Worm (Caenorhabditis elegans) whole organism, L4 larva: ENCODE results near the gene F46C5.1.

Source experiments
- F26F4.8 ChIP-seq: fragments of 200-800 bp; sonication (Bioruptor generic); conservative IDR thresholded peaks from 2 replicates; pipeline ENCODE4 v1.3.6; 2022; ENCODE audit warnings: missing genetic modification characterization, missing compliant biosample characterization
- F49E8.2 ChIP-seq: sonication (generic microtip); optimal IDR thresholded peaks from 2 replicates; lab custom pipeline; 2016; ENCODE audit warnings: missing compliant biosample characterization, mild to moderate bottlenecking, missing genetic modification characterization, borderline replicate concordance
- R02D3.7 ChIP-seq: fragments of 150-350 bp; sonication (generic microtip); optimal IDR thresholded peaks from 3 replicates; lab custom pipeline; 2014; ENCODE audit warnings: missing biosample characterization, missing genetic modification characterization
- T26A8.4 ChIP-seq: fragments of 200-800 bp; sonication (Bioruptor generic); IDR thresholded peaks from 2 replicates; pipeline ENCODE4 v1.3.6; 2022; ENCODE audit warnings: missing genetic modification characterization, missing compliant biosample characterization
- Y105C5A.15 ChIP-seq: fragments of 200-800 bp; sonication (Bioruptor generic); IDR thresholded peaks from 2 replicates; pipeline ENCODE4 v1.3.6; 2022; ENCODE audit warnings: missing genetic modification characterization, missing compliant biosample characterization
- Y5F2A.4 ChIP-seq: fragments of 200-800 bp; sonication (Bioruptor generic); optimal IDR thresholded peaks from 2 replicates; lab custom pipeline; 2018; ENCODE audit warnings: mild to moderate bottlenecking, missing genetic modification characterization, missing compliant biosample characterization
- Y75B8A.6 ChIP-seq: fragments of 200-800 bp; sonication (Bioruptor generic); IDR thresholded peaks from 2 replicates; pipeline ENCODE4 v1.3.6; 2022; ENCODE audit warnings: missing genetic modification reagents, missing genetic modification characterization, missing compliant biosample characterization
- ZK546.5 ChIP-seq, 2 experiments: sonication (generic microtip); optimal IDR thresholded peaks; 2 replicates each; lab custom pipeline; 2017; ENCODE audit warnings: missing biosample characterization in 2 of 2, missing genetic modification characterization in 2 of 2
- arid-1 ChIP-seq: fragments of 200-800 bp; sonication (Bioruptor generic); conservative IDR thresholded peaks from 2 replicates; pipeline ENCODE4 v1.3.6; 2022; ENCODE audit warnings: missing genetic modification reagents, missing genetic modification characterization, missing compliant biosample characterization
- attf-4 ChIP-seq: sonication (generic microtip); optimal IDR thresholded peaks from 3 replicates; lab custom pipeline; 2017; ENCODE audit warnings: missing biosample characterization, missing genetic modification characterization
- ceh-20 ChIP-seq: fragments of 200-800 bp; sonication (Bioruptor generic); IDR thresholded peaks from 2 replicates; pipeline ENCODE4 v1.3.6; 2022; ENCODE audit warnings: missing genetic modification reagents, missing genetic modification characterization, missing compliant biosample characterization
- ceh-28 ChIP-seq: fragments of 150-350 bp; optimal IDR thresholded peaks from 2 replicates; lab custom pipeline; 2014; ENCODE audit warnings: missing biosample characterization, missing genetic modification reagents, missing genetic modification characterization
- ceh-32 ChIP-seq: sonication (generic microtip); optimal IDR thresholded peaks from 2 replicates; lab custom pipeline; 2016; ENCODE audit warnings: mild to moderate bottlenecking, missing genetic modification characterization, missing compliant biosample characterization; ENCODE audit not compliant: poor library complexity
- ceh-62 ChIP-seq: sonication (generic microtip); optimal IDR thresholded peaks from 2 replicates; lab custom pipeline; 2017; ENCODE audit warnings: missing biosample characterization, missing genetic modification characterization
- cey-2 ChIP-seq: sonication (generic microtip); optimal IDR thresholded peaks from 3 replicates; lab custom pipeline; 2017; ENCODE audit warnings: missing genetic modification characterization, mild to moderate bottlenecking, missing compliant biosample characterization, antibody characterized with exemption, borderline replicate concordance; ENCODE audit not compliant: insufficient read depth
- ctbp-1 ChIP-seq: fragments of 200-800 bp; sonication (Bioruptor generic); IDR thresholded peaks from 2 replicates; pipeline ENCODE4 v1.3.6; 2022; ENCODE audit warnings: missing genetic modification reagents, missing genetic modification characterization, missing compliant biosample characterization
- daf-19 ChIP-seq: fragments of 200-800 bp; sonication (Bioruptor generic); conservative IDR thresholded peaks from 2 replicates; pipeline ENCODE4 v1.3.6; 2022; ENCODE audit warnings: missing genetic modification characterization, missing compliant biosample characterization
- daf-8 ChIP-seq: fragments of 200-800 bp; sonication (Bioruptor generic); IDR thresholded peaks from 2 replicates; pipeline ENCODE4 v1.3.6; 2022; ENCODE audit warnings: missing genetic modification characterization, missing compliant biosample characterization
- dmd-9 ChIP-seq: fragments of 200-800 bp; sonication (Bioruptor generic); IDR thresholded peaks from 2 replicates; pipeline ENCODE4 v1.3.6; 2022; ENCODE audit warnings: missing genetic modification reagents, missing genetic modification characterization, missing compliant biosample characterization
- dve-1 ChIP-seq: sonication (generic microtip); optimal IDR thresholded peaks from 2 replicates; lab custom pipeline; 2017; ENCODE audit warnings: antibody characterized with exemption, mild to moderate bottlenecking, missing genetic modification characterization, missing compliant biosample characterization; ENCODE audit not compliant: insufficient read depth
- egl-27 ChIP-seq: sonication (generic microtip); optimal IDR thresholded peaks from 3 replicates; lab custom pipeline; 2017; ENCODE audit warnings: missing biosample characterization, missing genetic modification reagents, missing genetic modification characterization
- fkh-10 ChIP-seq: fragments of 150-350 bp; optimal IDR thresholded peaks from 2 replicates; lab custom pipeline; 2014; ENCODE audit warnings: missing biosample characterization, missing genetic modification reagents, missing genetic modification characterization
- gei-8 ChIP-seq: fragments of 200-800 bp; sonication (Bioruptor generic); optimal IDR thresholded peaks from 2 replicates; lab custom pipeline; 2018; ENCODE audit warnings: mild to moderate bottlenecking, missing genetic modification characterization, missing compliant biosample characterization
- hlh-11 ChIP-seq: fragments of 200-800 bp; sonication (Bioruptor generic); optimal IDR thresholded peaks from 2 replicates; lab custom pipeline; 2018; ENCODE audit warnings: mild to moderate bottlenecking, missing genetic modification characterization, missing compliant biosample characterization
- lin-13 ChIP-seq: fragments of 150-350 bp; optimal IDR thresholded peaks from 2 replicates; lab custom pipeline; 2014; ENCODE audit warnings: missing biosample characterization, missing genetic modification reagents, missing genetic modification characterization
- lin-39 ChIP-seq: fragments of 150-350 bp; optimal IDR thresholded peaks from 2 replicates; lab custom pipeline; 2014; ENCODE audit warnings: missing biosample characterization, missing genetic modification reagents, missing genetic modification characterization
- lsy-2 ChIP-seq, 2 experiments: fragments of 150-350 bp in 1 of 2; sonication (generic microtip) in 1 of 2; optimal IDR thresholded peaks; 2 replicates each; lab custom pipeline; 2014 to 2017; ENCODE audit warnings: missing biosample characterization in 2 of 2, missing genetic modification characterization in 2 of 2
- madf-9 ChIP-seq: fragments of 200-800 bp; sonication (Bioruptor generic); conservative IDR thresholded peaks from 2 replicates; pipeline ENCODE4 v1.3.6; 2022; ENCODE audit warnings: missing genetic modification reagents, missing genetic modification characterization, missing compliant biosample characterization
- mdt-29 ChIP-seq: fragments of 200-800 bp; sonication (Bioruptor generic); IDR thresholded peaks from 2 replicates; pipeline ENCODE4 v1.3.6; 2022; ENCODE audit warnings: missing genetic modification reagents, missing genetic modification characterization, missing compliant biosample characterization
- mxl-3 ChIP-seq: fragments of 200-800 bp; sonication (Bioruptor generic); optimal IDR thresholded peaks from 2 replicates; lab custom pipeline; 2018; ENCODE audit warnings: mild to moderate bottlenecking, missing genetic modification characterization, missing compliant biosample characterization
- nhr-10 ChIP-seq: fragments of 150-350 bp; optimal IDR thresholded peaks from 2 replicates; lab custom pipeline; 2014; ENCODE audit warnings: missing biosample characterization, missing genetic modification characterization
- nhr-102 ChIP-seq: sonication (generic microtip); optimal IDR thresholded peaks from 2 replicates; lab custom pipeline; 2016; ENCODE audit warnings: mild to moderate bottlenecking, missing genetic modification characterization, moderate library complexity, missing compliant biosample characterization
- nhr-25 ChIP-seq: sonication (generic microtip); optimal IDR thresholded peaks from 2 replicates; lab custom pipeline; 2017; ENCODE audit warnings: missing genetic modification characterization, mild to moderate bottlenecking, missing compliant biosample characterization, antibody characterized with exemption, moderate library complexity, borderline replicate concordance; ENCODE audit not compliant: insufficient read depth
- nhr-28 ChIP-seq: fragments of 150-350 bp; optimal IDR thresholded peaks from 2 replicates; lab custom pipeline; 2014; ENCODE audit warnings: missing biosample characterization, missing genetic modification characterization
- nhr-41 ChIP-seq: fragments of 200-800 bp; sonication (Bioruptor generic); IDR thresholded peaks from 2 replicates; pipeline ENCODE4 v1.3.6; 2022; ENCODE audit warnings: missing genetic modification reagents, missing genetic modification characterization, missing compliant biosample characterization
- nhr-48 ChIP-seq: sonication (generic microtip); optimal IDR thresholded peaks from 2 replicates; lab custom pipeline; 2016; ENCODE audit warnings: mild to moderate bottlenecking, missing genetic modification characterization, missing compliant biosample characterization
- nhr-77 ChIP-seq: fragments of 150-350 bp; optimal IDR thresholded peaks from 2 replicates; lab custom pipeline; 2014; ENCODE audit warnings: missing biosample characterization, missing genetic modification characterization
- pha-4 ChIP-seq, 2 experiments: fragments of 150-350 bp in 1 of 2; fragments of 200-800 bp in 1 of 2; sonication (Bioruptor generic) in 1 of 2; IDR thresholded peaks in 1 of 2; optimal IDR thresholded peaks in 1 of 2; 2 replicates each; pipeline versions ENCODE4 v1.3.6 to Lab custom; 2014 to 2022; ENCODE audit warnings: missing genetic modification characterization in 2 of 2, missing genetic modification reagents in 2 of 2, missing biosample characterization in 1 of 2, missing compliant biosample characterization in 1 of 2
- php-3 ChIP-seq: fragments of 200-800 bp; sonication (Bioruptor generic); IDR thresholded peaks from 2 replicates; pipeline ENCODE4 v1.3.6; 2022; ENCODE audit warnings: missing genetic modification reagents, missing genetic modification characterization, missing compliant biosample characterization
- pqm-1 ChIP-seq: sonication (generic microtip); optimal IDR thresholded peaks from 2 replicates; lab custom pipeline; 2017; ENCODE audit warnings: missing biosample characterization, missing genetic modification characterization
- set-16 ChIP-seq: fragments of 200-800 bp; sonication (Bioruptor generic); IDR thresholded peaks from 2 replicates; pipeline ENCODE4 v1.3.6; 2022; ENCODE audit warnings: missing genetic modification reagents, missing genetic modification characterization, missing compliant biosample characterization
- spr-1 ChIP-seq: sonication (generic microtip); optimal IDR thresholded peaks from 2 replicates; lab custom pipeline; 2016; ENCODE audit warnings: mild to moderate bottlenecking, missing genetic modification characterization, missing compliant biosample characterization
- spr-3 ChIP-seq: fragments of 200-800 bp; sonication (Bioruptor generic); optimal IDR thresholded peaks from 2 replicates; lab custom pipeline; 2018; ENCODE audit warnings: mild to moderate bottlenecking, missing genetic modification characterization, missing compliant biosample characterization
- zip-11 ChIP-seq: fragments of 200-800 bp; sonication (Bioruptor generic); IDR thresholded peaks from 2 replicates; pipeline ENCODE4 v1.3.6; 2022; ENCODE audit warnings: missing genetic modification characterization, missing compliant biosample characterization
- zip-2 ChIP-seq: fragments of 150-350 bp; optimal IDR thresholded peaks from 2 replicates; lab custom pipeline; 2014; ENCODE audit warnings: missing biosample characterization, missing genetic modification characterization

The F46C5.1 gene

ce11 chrII:8789828-8790558 lies 31.0 kb downstream of the F46C5.1 start, which contains the start of gene F07H5.13 (continued):
- TF ChIP-seq mxl-3 (no peak), pqm-1 (tag; lab: Kevin White, UChicago) (no peak), nhr-102 (tag; lab: Kevin White, UChicago) (peak; percentile 71), dve-1 (peak; percentile 76), ZK546.5 (tag; optimal IDR thresholded peaks at IDR 0.05; lab: Kevin White, UChicago) (no peak), mdt-29 (no peak), zip-11 (GFP tag; lab: Robert Waterston, UW) (no peak), lin-13 (peak; percentile 48), Y75B8A.6 (GFP tag; lab: Robert Waterston, UW) (no peak), ceh-28 (no peak), dmd-9 (GFP tag; lab: Robert Waterston, UW) (no peak), ceh-62 (tag; lab: Kevin White, UChicago) (no peak), ctbp-1 (GFP tag; lab: Robert Waterston, UW) (peak; percentile 27; the same call in 1 of the 2 replicates), gei-8 (GFP tag; lab: Kevin White, UChicago) (peak; percentile 28), set-16 (GFP tag; lab: Robert Waterston, UW) (no peak), nhr-28 (tag; lab: Kevin White, UChicago) (no peak), arid-1 (GFP tag; lab: Robert Waterston, UW) (peak; percentile 56), cey-2 (tag; lab: Kevin White, UChicago) (no peak), nhr-25 (tag; lab: Kevin White, UChicago) (peak; percentile 43), nhr-48 (tag; lab: Kevin White, UChicago) (peak; percentile 39), egl-27 (tag; lab: Kevin White, UChicago) (no peak), Y5F2A.4 (GFP tag; lab: Kevin White, UChicago) (no peak), madf-9 (no peak), Y105C5A.15 (GFP tag; lab: Robert Waterston, UW) (no peak), spr-1 (tag; lab: Kevin White, UChicago) (peak; percentile 24), lin-39 (tag; lab: Kevin White, UChicago) (no peak), T26A8.4 (GFP tag; lab: Robert Waterston, UW) (peak; percentile 89), attf-4 (tag; lab: Kevin White, UChicago) (no peak), fkh-10 (GFP tag; lab: Kevin White, UChicago) (no peak), R02D3.7 (tag; lab: Kevin White, UChicago) (no peak), pha-4 (GFP tag; IDR thresholded peaks at IDR 0.05; lab: Robert Waterston, UW) (no peak), pha-4 (tag; optimal IDR thresholded peaks at IDR 0.05; lab: Kevin White, UChicago) (no peak), ceh-20 (GFP tag; lab: Robert Waterston, UW) (0 out of 2 replicates have a peak, but pooled peaks have one; percentile 33), daf-19 (GFP tag; lab: Robert Waterston, UW) (no peak), F26F4.8 (GFP tag; lab: Robert Waterston, UW) (no peak), nhr-41 (GFP tag; lab: Robert Waterston, UW) (no peak), spr-3 (GFP tag; lab: Kevin White, UChicago) (peak; percentile 6), php-3 (GFP tag; lab: Robert Waterston, UW) (0 out of 2 replicates have a peak, but pooled peaks have one; percentile 12), daf-8 (GFP tag; lab: Robert Waterston, UW) (no peak), F49E8.2 (tag; lab: Kevin White, UChicago) (no peak), lsy-2 (tag; optimal IDR thresholded peaks at IDR 0.05; lab: Kevin White, UChicago) (peak; percentile 20 to 80), nhr-10 (tag; lab: Kevin White, UChicago) (no peak), ceh-32 (tag; lab: Kevin White, UChicago) (no peak), hlh-11 (tag; lab: Kevin White, UChicago) (peak; percentile 21), nhr-77 (peak; percentile 56), zip-2 (no peak)
